Worm (Caenorhabditis elegans) whole organism, L4 larva: ENCODE data around the gene chil-19.

ENCODE experiments used
- F10B5.3 ChIP-seq: sonication (generic microtip); optimal IDR thresholded peaks from 2 replicates; lab custom pipeline; 2016; ENCODE audit warnings: mild to moderate bottlenecking, missing genetic modification characterization, missing compliant biosample characterization
- F37D6.2 ChIP-seq: sonication (generic microtip); optimal IDR thresholded peaks from 2 replicates; lab custom pipeline; 2016; ENCODE audit warnings: mild to moderate bottlenecking, missing genetic modification characterization, missing compliant biosample characterization
- F49E8.2 ChIP-seq: sonication (generic microtip); optimal IDR thresholded peaks from 2 replicates; lab custom pipeline; 2016; ENCODE audit warnings: missing compliant biosample characterization, mild to moderate bottlenecking, missing genetic modification characterization, borderline replicate concordance
- T20F7.1 ChIP-seq: fragments of 200-800 bp; sonication (Bioruptor generic); optimal IDR thresholded peaks from 2 replicates; lab custom pipeline; 2018; ENCODE audit warnings: mild to moderate bottlenecking, missing genetic modification characterization, missing compliant biosample characterization
- Y105C5A.15 ChIP-seq: fragments of 200-800 bp; sonication (Bioruptor generic); IDR thresholded peaks from 2 replicates; pipeline ENCODE4 v1.3.6; 2022; ENCODE audit warnings: missing genetic modification characterization, missing compliant biosample characterization
- ZK546.5 ChIP-seq, 2 experiments: sonication (generic microtip); optimal IDR thresholded peaks; 2 replicates each; lab custom pipeline; 2017; ENCODE audit warnings: missing biosample characterization in 2 of 2, missing genetic modification characterization in 2 of 2
- attf-4 ChIP-seq: sonication (generic microtip); optimal IDR thresholded peaks from 3 replicates; lab custom pipeline; 2017; ENCODE audit warnings: missing biosample characterization, missing genetic modification characterization
- ceh-28 ChIP-seq: fragments of 150-350 bp; optimal IDR thresholded peaks from 2 replicates; lab custom pipeline; 2014; ENCODE audit warnings: missing biosample characterization, missing genetic modification reagents, missing genetic modification characterization
- ceh-44 ChIP-seq: fragments of 200-800 bp; sonication (Bioruptor generic); IDR thresholded peaks from 2 replicates; pipeline ENCODE4 v1.3.6; 2022; ENCODE audit warnings: missing genetic modification reagents, missing genetic modification characterization, missing compliant biosample characterization
- ctbp-1 ChIP-seq: fragments of 200-800 bp; sonication (Bioruptor generic); IDR thresholded peaks from 2 replicates; pipeline ENCODE4 v1.3.6; 2022; ENCODE audit warnings: missing genetic modification reagents, missing genetic modification characterization, missing compliant biosample characterization
- daf-12 ChIP-seq: fragments of 150-350 bp; optimal IDR thresholded peaks from 2 replicates; lab custom pipeline; 2014; ENCODE audit warnings: missing biosample characterization, missing genetic modification reagents, missing genetic modification characterization
- daf-16 ChIP-seq, 3 experiments: sonication (generic microtip); optimal IDR thresholded peaks; 2 replicates each; lab custom pipeline; 2016 to 2017; ENCODE audit warnings: missing genetic modification characterization in 3 of 3, missing genetic modification reagents in 3 of 3, mild to moderate bottlenecking in 2 of 3, missing compliant biosample characterization in 2 of 3, missing biosample characterization in 1 of 3, moderate library complexity in 1 of 3
- dmd-6 ChIP-seq: fragments of 200-800 bp; sonication (Bioruptor generic); IDR thresholded peaks from 2 replicates; pipeline ENCODE4 v1.3.6; 2022; ENCODE audit warnings: missing genetic modification reagents, missing genetic modification characterization, missing compliant biosample characterization
- dmd-8 ChIP-seq: fragments of 200-800 bp; sonication (Bioruptor generic); IDR thresholded peaks from 2 replicates; pipeline ENCODE4 v1.3.6; 2022; ENCODE audit warnings: missing genetic modification characterization, missing compliant biosample characterization
- dmd-9 ChIP-seq: fragments of 200-800 bp; sonication (Bioruptor generic); IDR thresholded peaks from 2 replicates; pipeline ENCODE4 v1.3.6; 2022; ENCODE audit warnings: missing genetic modification reagents, missing genetic modification characterization, missing compliant biosample characterization
- dpl-1 ChIP-seq: fragments of 150-350 bp; optimal IDR thresholded peaks from 2 replicates; lab custom pipeline; 2014; ENCODE audit warnings: missing biosample characterization, missing genetic modification reagents, missing genetic modification characterization
- dve-1 ChIP-seq: sonication (generic microtip); optimal IDR thresholded peaks from 2 replicates; lab custom pipeline; 2017; ENCODE audit warnings: antibody characterized with exemption, mild to moderate bottlenecking, missing genetic modification characterization, missing compliant biosample characterization; ENCODE audit not compliant: insufficient read depth
- egl-27 ChIP-seq: sonication (generic microtip); optimal IDR thresholded peaks from 3 replicates; lab custom pipeline; 2017; ENCODE audit warnings: missing biosample characterization, missing genetic modification reagents, missing genetic modification characterization
- egl-43 ChIP-seq: fragments of 200-800 bp; sonication (Bioruptor generic); IDR thresholded peaks from 2 replicates; pipeline ENCODE4 v1.3.6; 2022; ENCODE audit warnings: missing genetic modification reagents, missing genetic modification characterization, missing compliant biosample characterization
- hif-1 ChIP-seq, 2 experiments: sonication (generic microtip); optimal IDR thresholded peaks; 2 replicates each; lab custom pipeline; 2016 to 2017; ENCODE audit warnings: missing compliant biosample characterization in 2 of 2, missing genetic modification characterization in 2 of 2, missing genetic modification reagents in 2 of 2, missing genotype in 2 of 2, mild to moderate bottlenecking in 1 of 2
- hlh-11 ChIP-seq: fragments of 200-800 bp; sonication (Bioruptor generic); optimal IDR thresholded peaks from 2 replicates; lab custom pipeline; 2018; ENCODE audit warnings: mild to moderate bottlenecking, missing genetic modification characterization, missing compliant biosample characterization
- hlh-30 ChIP-seq: sonication (generic microtip); optimal IDR thresholded peaks from 2 replicates; lab custom pipeline; 2017; ENCODE audit warnings: antibody characterized with exemption, mild to moderate bottlenecking, missing genetic modification characterization, missing compliant biosample characterization; ENCODE audit not compliant: insufficient read depth
- hmg-1.1 ChIP-seq: fragments of 200-800 bp; sonication (Bioruptor generic); IDR thresholded peaks from 2 replicates; pipeline ENCODE4 v1.3.6; 2022; ENCODE audit warnings: missing genetic modification reagents, missing genetic modification characterization, missing compliant biosample characterization
- lin-1 ChIP-seq: fragments of 200-800 bp; sonication (Bioruptor generic); IDR thresholded peaks from 2 replicates; pipeline ENCODE4 v1.3.6; 2022; ENCODE audit warnings: missing genetic modification reagents, missing genetic modification characterization, missing compliant biosample characterization
- lin-15B ChIP-seq: fragments of 150-350 bp; sonication (generic microtip); optimal IDR thresholded peaks from 3 replicates; lab custom pipeline; 2014; ENCODE audit warnings: missing biosample characterization, missing genetic modification characterization
- lin-38 ChIP-seq: fragments of 200-800 bp; sonication (Bioruptor generic); IDR thresholded peaks from 2 replicates; pipeline ENCODE4 v1.3.6; 2022; ENCODE audit warnings: missing genetic modification reagents, missing genetic modification characterization, missing compliant biosample characterization
- mxl-2 ChIP-seq: fragments of 200-800 bp; sonication (Bioruptor generic); conservative IDR thresholded peaks from 2 replicates; pipeline ENCODE4 v1.3.6; 2022; ENCODE audit warnings: missing genetic modification reagents, missing genetic modification characterization, missing compliant biosample characterization
- nhr-10 ChIP-seq: fragments of 150-350 bp; optimal IDR thresholded peaks from 2 replicates; lab custom pipeline; 2014; ENCODE audit warnings: missing biosample characterization, missing genetic modification characterization
- nhr-28 ChIP-seq: fragments of 150-350 bp; optimal IDR thresholded peaks from 2 replicates; lab custom pipeline; 2014; ENCODE audit warnings: missing biosample characterization, missing genetic modification characterization
- nhr-42 ChIP-seq: fragments of 200-800 bp; sonication (Bioruptor generic); IDR thresholded peaks from 2 replicates; pipeline ENCODE4 v1.3.6; 2022; ENCODE audit warnings: missing genetic modification characterization, missing compliant biosample characterization
- nhr-6 ChIP-seq: fragments of 150-350 bp; optimal IDR thresholded peaks from 2 replicates; lab custom pipeline; 2014; ENCODE audit warnings: missing biosample characterization, missing genetic modification characterization
- nhr-77 ChIP-seq: fragments of 150-350 bp; optimal IDR thresholded peaks from 2 replicates; lab custom pipeline; 2014; ENCODE audit warnings: missing biosample characterization, missing genetic modification characterization
- php-3 ChIP-seq: fragments of 200-800 bp; sonication (Bioruptor generic); IDR thresholded peaks from 2 replicates; pipeline ENCODE4 v1.3.6; 2022; ENCODE audit warnings: missing genetic modification reagents, missing genetic modification characterization, missing compliant biosample characterization
- pqm-1 ChIP-seq: sonication (generic microtip); optimal IDR thresholded peaks from 2 replicates; lab custom pipeline; 2017; ENCODE audit warnings: missing biosample characterization, missing genetic modification characterization
- saeg-2 ChIP-seq: fragments of 200-800 bp; sonication (Bioruptor generic); IDR thresholded peaks from 2 replicates; pipeline ENCODE4 v1.3.6; 2022; ENCODE audit warnings: missing genetic modification reagents, missing genetic modification characterization, missing compliant biosample characterization
- sdz-12 ChIP-seq: fragments of 200-800 bp; sonication (Bioruptor generic); optimal IDR thresholded peaks from 2 replicates; lab custom pipeline; 2018; ENCODE audit warnings: mild to moderate bottlenecking, missing genetic modification characterization, missing compliant biosample characterization
- skn-1 ChIP-seq: fragments of 150-350 bp; optimal IDR thresholded peaks from 2 replicates; lab custom pipeline; 2014; ENCODE audit warnings: missing biosample characterization, missing genetic modification characterization
- snpc-1.2 ChIP-seq: fragments of 200-800 bp; sonication (Bioruptor generic); IDR thresholded peaks from 2 replicates; pipeline ENCODE4 v1.3.6; 2022; ENCODE audit warnings: missing genetic modification reagents, missing genetic modification characterization, missing compliant biosample characterization
- tra-1 ChIP-seq: fragments of 200-800 bp; sonication (Bioruptor generic); IDR thresholded peaks from 2 replicates; pipeline ENCODE4 v1.3.6; 2022; ENCODE audit warnings: missing genetic modification reagents, missing genetic modification characterization, missing compliant biosample characterization
- unc-130 ChIP-seq: sonication (generic microtip); optimal IDR thresholded peaks from 2 replicates; lab custom pipeline; 2016; ENCODE audit warnings: missing genetic modification reagents, missing genetic modification characterization, missing compliant biosample characterization
- unc-62 ChIP-seq, 3 experiments: fragments of 150-350 bp in 1 of 3; sonication (generic microtip); optimal IDR thresholded peaks in 2 of 3; peaks in 1 of 3; 1 replicate in 1 of 3; 2 replicates in 2 of 3; lab custom pipeline; 2014 to 2017; ENCODE audit warnings: missing biosample characterization in 3 of 3, missing genetic modification characterization in 3 of 3, missing genetic modification reagents in 3 of 3, missing genotype in 1 of 3
- vab-7 ChIP-seq: fragments of 200-800 bp; sonication (Bioruptor generic); IDR thresholded peaks from 2 replicates; pipeline ENCODE4 v1.3.6; 2022; ENCODE audit warnings: missing genetic modification reagents, missing genetic modification characterization, missing compliant biosample characterization
- zfp-2 ChIP-seq: sonication (generic microtip); optimal IDR thresholded peaks from 2 replicates; lab custom pipeline; 2016; ENCODE audit warnings: mild to moderate bottlenecking, missing genetic modification characterization, missing compliant biosample characterization
- zfp-3 ChIP-seq: fragments of 200-800 bp; sonication (Bioruptor generic); conservative IDR thresholded peaks from 2 replicates; pipeline ENCODE4 v1.3.6; 2022; ENCODE audit warnings: missing genetic modification reagents, missing genetic modification characterization, missing compliant biosample characterization

Gene chil-19

ce11 chrII:9482529-9482928, 28.3 kb upstream of the chil-19 start (continued):
- TF ChIP-seq ZK546.5 (tag; optimal IDR thresholded peaks at IDR 0.05; lab: Kevin White, UChicago) (no peak), pqm-1 (tag; lab: Kevin White, UChicago) (peak; percentile 8), dmd-6 (GFP tag; lab: Robert Waterston, UW) (peak; percentile 56), dmd-8 (GFP tag; lab: Robert Waterston, UW) (no peak), vab-7 (GFP tag; lab: Robert Waterston, UW) (no peak), hlh-30 (tag; lab: Kevin White, UChicago) (peak; percentile 27), egl-27 (tag; lab: Kevin White, UChicago) (no peak), sdz-12 (GFP tag; lab: Kevin White, UChicago) (no peak), zfp-2 (tag; lab: Kevin White, UChicago) (no peak), ceh-28 (tag; lab: Kevin White, UChicago) (no peak), hif-1 (tag; optimal IDR thresholded peaks at IDR 0.05; lab: Kevin White, UChicago) (peak in 1 of 2 experiments; percentile 82), F37D6.2 (tag; lab: Kevin White, UChicago) (no peak), dmd-9 (GFP tag; lab: Robert Waterston, UW) (no peak), nhr-10 (tag; lab: Kevin White, UChicago) (no peak), nhr-77 (tag; lab: Kevin White, UChicago) (no peak), dve-1 (no peak), php-3 (GFP tag; lab: Robert Waterston, UW) (no peak), unc-130 (GFP tag; lab: Kevin White, UChicago) (no peak), dpl-1 (GFP tag; lab: Kevin White, UChicago) (no peak), lin-1 (no peak), daf-16 (GFP tag; optimal IDR thresholded peaks at IDR 0.05; lab: Kevin White, UChicago) (no peak), daf-16 (tag; optimal IDR thresholded peaks at IDR 0.05; lab: Kevin White, UChicago) (peak; percentile 19), lin-38 (GFP tag; lab: Robert Waterston, UW) (no peak), saeg-2 (GFP tag; lab: Robert Waterston, UW) (no peak), ctbp-1 (GFP tag; lab: Robert Waterston, UW) (no peak), snpc-1.2 (GFP tag; lab: Robert Waterston, UW) (no peak), lin-15B (tag; lab: Kevin White, UChicago) (no peak), T20F7.1 (GFP tag; lab: Kevin White, UChicago) (no peak), Y105C5A.15 (GFP tag; lab: Robert Waterston, UW) (no peak), daf-12 (tag; lab: Kevin White, UChicago) (no peak), F10B5.3 (tag; lab: Kevin White, UChicago) (no peak), nhr-42 (GFP tag; lab: Robert Waterston, UW) (no peak), nhr-28 (tag; lab: Kevin White, UChicago) (peak; percentile 23), hmg-1.1 (GFP tag; lab: Robert Waterston, UW) (no peak), hlh-11 (tag; lab: Kevin White, UChicago) (peak; percentile 37), ceh-44 (no peak), tra-1 (GFP tag; lab: Robert Waterston, UW) (no peak), unc-62 (GFP tag; optimal IDR thresholded peaks at IDR 0.05 in 1 of 2; lab: Kevin White, UChicago) (no peak), unc-62 (tag; optimal IDR thresholded peaks at IDR 0.05; lab: Kevin White, UChicago) (no peak), egl-43 (GFP tag; lab: Robert Waterston, UW) (no peak), F49E8.2 (tag; lab: Kevin White, UChicago) (no peak), zfp-3 (GFP tag; lab: Robert Waterston, UW) (no peak), skn-1 (tag; lab: Kevin White, UChicago) (no peak), attf-4 (tag; lab: Kevin White, UChicago) (no peak), mxl-2 (GFP tag; lab: Robert Waterston, UW) (no peak), nhr-6 (tag; lab: Kevin White, UChicago) (no peak)
